Worm (Caenorhabditis elegans) whole organism, young adult: ENCODE data around the gene sto-3.

ENCODE experiments used
- ceh-58 ChIP-seq: fragments of 200-800 bp; sonication (Bioruptor generic); IDR thresholded peaks from 2 replicates; pipeline ENCODE4 v1.3.6; 2022; ENCODE audit warnings: missing genetic modification characterization, missing compliant biosample characterization
- madf-3 ChIP-seq: fragments of 200-800 bp; sonication (Bioruptor generic); IDR thresholded peaks from 2 replicates; pipeline ENCODE4 v1.3.6; 2022; ENCODE audit warnings: missing genetic modification reagents, missing genetic modification characterization, missing compliant biosample characterization
- nfyb-1 ChIP-seq: fragments of 200-800 bp; sonication (Bioruptor generic); IDR thresholded peaks from 2 replicates; pipeline ENCODE4 v1.3.6; 2022; ENCODE audit warnings: missing genetic modification reagents, missing genetic modification characterization, missing compliant biosample characterization
- unc-130 ChIP-seq: sonication (generic microtip); optimal IDR thresholded peaks from 2 replicates; lab custom pipeline; 2016; ENCODE audit warnings: missing genetic modification reagents, missing genetic modification characterization, missing compliant biosample characterization
- unc-62 ChIP-seq: fragments of 150-350 bp; optimal IDR thresholded peaks from 2 replicates; lab custom pipeline; 2014; ENCODE audit warnings: missing biosample characterization, missing genetic modification reagents, missing genetic modification characterization

DNA sequence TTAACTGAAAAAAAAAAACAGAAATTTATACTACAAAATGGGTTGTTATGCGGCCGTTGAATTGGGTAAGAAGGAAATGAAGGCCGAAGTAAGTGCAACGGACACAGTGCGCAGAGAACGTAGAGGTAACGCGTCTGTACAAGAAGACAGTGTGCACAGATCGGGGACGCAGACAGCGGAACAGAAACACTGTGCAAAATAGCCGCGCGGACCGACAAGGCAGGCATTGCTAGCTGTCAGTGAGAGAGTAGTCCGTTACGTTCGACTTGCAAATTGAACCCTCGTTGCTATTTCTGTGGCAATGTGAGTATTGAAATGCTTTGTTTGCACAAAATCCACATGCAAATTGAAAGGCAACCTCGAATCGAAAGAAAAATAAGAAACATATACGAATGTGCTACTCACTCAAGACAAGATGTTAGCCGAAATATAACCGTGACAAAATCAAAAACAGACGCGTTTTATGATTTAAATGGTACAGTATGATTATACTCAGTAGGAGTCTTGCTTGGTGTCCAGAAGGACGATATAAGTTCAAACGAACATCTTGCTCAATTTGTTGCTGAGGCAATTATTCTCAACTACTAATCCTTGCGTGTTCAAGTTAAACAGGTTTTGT is 21.3 kb downstream of the sto-3 start:
- TF ChIP-seq ceh-58 (GFP tag; lab: Robert Waterston, UW) = no peak
- TF ChIP-seq nfyb-1 (GFP tag; lab: Robert Waterston, UW) = no peak
- TF ChIP-seq unc-130 (GFP tag; lab: Kevin White, UChicago) = no peak
- TF ChIP-seq madf-3 (GFP tag; lab: Robert Waterston, UW) = no peak
- TF ChIP-seq unc-62 (GFP tag; lab: Kevin White, UChicago) = no peak
